Worm (Caenorhabditis elegans) whole organism, late embryonic: Measurements from ENCODE around the gene C08F1.8.

Experiments
- ama-1 ChIP-seq: fragments of 150-350 bp; optimal IDR thresholded peaks from 2 replicates; lab custom pipeline; 2014
- ceh-30 ChIP-seq: fragments of 150-350 bp; optimal IDR thresholded peaks from 2 replicates; lab custom pipeline; 2014; ENCODE audit warnings: missing biosample characterization, missing genetic modification characterization
- ceh-45 ChIP-seq: fragments of 200-800 bp; sonication (Bioruptor generic); IDR thresholded peaks from 2 replicates; pipeline ENCODE4 v1.3.6; 2022; ENCODE audit warnings: missing genetic modification reagents, missing genetic modification characterization, missing compliant biosample characterization
- elt-2 ChIP-seq: sonication (generic microtip); optimal IDR thresholded peaks from 2 replicates; lab custom pipeline; 2016; ENCODE audit warnings: missing genetic modification reagents, missing genetic modification characterization, missing compliant biosample characterization
- elt-4 ChIP-seq: sonication (generic microtip); optimal IDR thresholded peaks from 2 replicates; lab custom pipeline; 2016; ENCODE audit warnings: missing genetic modification characterization, missing compliant biosample characterization
- hlh-6 ChIP-seq: sonication (generic microtip); optimal IDR thresholded peaks from 2 replicates; lab custom pipeline; 2016; ENCODE audit warnings: missing genotype, missing genetic modification characterization, missing compliant biosample characterization
- hlh-8 ChIP-seq: sonication (generic microtip); optimal IDR thresholded peaks from 2 replicates; lab custom pipeline; 2016; ENCODE audit warnings: missing genotype, missing genetic modification characterization, missing compliant biosample characterization
- lin-11 ChIP-seq: fragments of 200-800 bp; sonication (Bioruptor generic); optimal IDR thresholded peaks from 2 replicates; lab custom pipeline; 2018; ENCODE audit warnings: mild to moderate bottlenecking, missing genetic modification characterization, missing compliant biosample characterization
- mec-3 ChIP-seq: sonication (generic microtip); optimal IDR thresholded peaks from 2 replicates; lab custom pipeline; 2016; ENCODE audit warnings: borderline replicate concordance, missing genetic modification characterization, missing compliant biosample characterization
- pag-3 ChIP-seq: sonication (generic microtip); optimal IDR thresholded peaks from 2 replicates; lab custom pipeline; 2016; ENCODE audit warnings: missing compliant biosample characterization, missing genetic modification characterization, borderline replicate concordance
- pax-1 ChIP-seq: fragments of 150-350 bp; optimal IDR thresholded peaks from 2 replicates; lab custom pipeline; 2014; ENCODE audit warnings: missing biosample characterization, missing genetic modification characterization
- pqm-1 ChIP-seq: sonication (generic microtip); optimal IDR thresholded peaks from 2 replicates; lab custom pipeline; 2016; ENCODE audit warnings: missing genetic modification characterization, missing compliant biosample characterization
- ref-2 ChIP-seq: sonication (generic microtip); optimal IDR thresholded peaks from 2 replicates; lab custom pipeline; 2016; ENCODE audit warnings: missing genetic modification characterization, missing compliant biosample characterization
- zip-5 ChIP-seq: sonication (generic microtip); optimal IDR thresholded peaks from 2 replicates; lab custom pipeline; 2016; ENCODE audit warnings: missing genetic modification characterization, missing compliant biosample characterization

DNA sequence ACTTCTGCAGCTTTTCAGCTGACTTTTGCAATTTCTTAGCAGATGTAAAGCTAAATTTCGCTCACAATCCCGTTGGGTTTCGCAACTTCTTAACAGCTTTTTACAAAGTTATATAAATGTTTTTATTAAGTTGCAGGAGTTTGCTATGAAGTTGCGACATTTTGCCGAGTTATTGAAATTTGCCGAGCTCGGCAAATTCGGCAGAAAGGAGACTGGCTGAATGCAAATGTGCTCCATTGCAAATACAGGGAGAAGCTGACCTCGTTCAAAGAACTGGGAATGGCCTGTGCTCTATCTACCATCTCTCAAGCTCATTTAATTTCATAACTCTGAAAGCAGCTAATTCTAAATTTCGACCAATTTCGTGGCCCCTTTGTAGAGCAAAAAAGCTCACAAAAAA lies 23.3 kb downstream of the C08F1.8 start, which contains the start of gene C08F1.11:
- TF ChIP-seq pqm-1 (tag; lab: Kevin White, UChicago) (no peak), zip-5 (no peak), elt-4 (no peak), ceh-30 (tag; lab: Kevin White, UChicago) (no peak), lin-11 (tag; lab: Kevin White, UChicago) (no peak), ama-1 (no peak), pag-3 (tag; lab: Kevin White, UChicago) (no peak), pax-1 (tag; lab: Kevin White, UChicago) (no peak), mec-3 (tag; lab: Kevin White, UChicago) (no peak), elt-2 (tag; lab: Kevin White, UChicago) (no peak), ceh-45 (GFP tag; lab: Robert Waterston, UW) (no peak), hlh-6 (tag; lab: Kevin White, UChicago) (no peak), ref-2 (tag; lab: Kevin White, UChicago) (no peak), hlh-8 (tag; lab: Kevin White, UChicago) (no peak)
